Fruit fly (Drosophila melanogaster): ENCODE results near the gene TP53INP.
A peak's percentile ranks its signal among the peaks of the same experiment; 100 is the strongest.

The TP53INP gene

dm6 chr3L:4403180-4403769, 3.5 kb upstream of the TP53INP start, which contains the start of gene Syx17 (continued):
- peak; percentile 72; the same call in 1 of the 2 replicates for TF ChIP-seq CG2129 (GFP tag; IDR thresholded peaks at IDR 0.05; ENCODE audit: partially characterized antibody)
- peak; percentile 38 for TF ChIP-seq CG12744 (GFP tag; optimal IDR thresholded peaks at IDR 0.05)
- peak; percentile 42 for TF ChIP-seq sqz (GFP tag; optimal IDR thresholded peaks at IDR 0.05)
- TF ChIP-seq pita (GFP tag; optimal IDR thresholded peaks at IDR 0.05) = peak; percentile 61
- no peak for TF ChIP-seq CG10321 (GFP tag; IDR thresholded peaks at IDR 0.05)
- TF ChIP-seq Ets65A (GFP tag) = peak; percentile 96
- TF ChIP-seq ara (GFP tag; IDR thresholded peaks at IDR 0.05) = peak; percentile 6; the same call in 1 of the 2 replicates
- no peak for TF ChIP-seq esg (GFP tag; conservative IDR thresholded peaks at IDR 0.05)
- peak; percentile 83 for TF ChIP-seq CG9932 (GFP tag; IDR thresholded peaks at IDR 0.05)
- peak; percentile 38; the same call in 1 of the 2 replicates for TF ChIP-seq CG9215 (GFP tag; IDR thresholded peaks at IDR 0.05)
- TF ChIP-seq sim (GFP tag; IDR thresholded peaks at IDR 0.05) = no peak
- TF ChIP-seq row (GFP tag; IDR thresholded peaks at IDR 0.05) = peak; percentile 64
- peak; percentile 40; the same call in 2 of the 3 replicates for TF ChIP-seq Aef1 (GFP tag; IDR thresholded peaks at IDR 0.05)
- peak; percentile 31; the same call in 1 of the 2 replicates for TF ChIP-seq Xrp1 (GFP tag; IDR thresholded peaks at IDR 0.05)
- peak; percentile 68 for TF ChIP-seq gcm (GFP tag; optimal IDR thresholded peaks at IDR 0.05)
- peak; percentile 35 for TF ChIP-seq Ptx1 (GFP tag; IDR thresholded peaks at IDR 0.05)
- TF ChIP-seq hbn (GFP tag; IDR thresholded peaks at IDR 0.05; ENCODE audit: partially characterized antibody) = peak; percentile 84
- peak in 1 of 3 experiments; percentile 42 for TF ChIP-seq Stat92E (GFP tag; optimal IDR thresholded peaks at IDR 0.05)
- peak; percentile 62 for TF ChIP-seq CG14710 (tag; optimal IDR thresholded peaks at IDR 0.05)
- no peak for TF ChIP-seq fru (optimal IDR thresholded peaks at IDR 0.05)
- peak; percentile 60 for TF ChIP-seq bab2 (GFP tag; optimal IDR thresholded peaks at IDR 0.05)
- TF ChIP-seq CG9876 (GFP tag; optimal IDR thresholded peaks at IDR 0.05) = peak; percentile 30
- TF ChIP-seq ham (GFP tag; IDR thresholded peaks at IDR 0.05) = no peak
- TF ChIP-seq CG3726 (GFP tag; IDR thresholded peaks at IDR 0.05) = no peak
- peak; percentile 48; the same call in 1 of the 2 replicates for TF ChIP-seq ranshi (GFP tag; IDR thresholded peaks at IDR 0.05)
- peak; percentile 52 for TF ChIP-seq CG4424 (GFP tag; optimal IDR thresholded peaks at IDR 0.05)
- TF ChIP-seq Dek (tag; optimal IDR thresholded peaks at IDR 0.05) = peak; percentile 41
- TF ChIP-seq H2.0 (GFP tag; IDR thresholded peaks at IDR 0.05) = peak; percentile 45; the same call in 1 of the 2 replicates
- peak; percentile 63; the same call in 1 of the 2 replicates for TF ChIP-seq chm (GFP tag; IDR thresholded peaks at IDR 0.05)
- TF ChIP-seq ERR (GFP tag; optimal IDR thresholded peaks at IDR 0.05) = peak; percentile 40
- no peak for TF ChIP-seq kni (GFP tag; optimal IDR thresholded peaks at IDR 0.05)
- TF ChIP-seq CG13775 (GFP tag; optimal IDR thresholded peaks at IDR 0.05) = peak; percentile 38
- no peak for TF ChIP-seq pan (optimal IDR thresholded peaks at IDR 0.05)
- TF ChIP-seq pan (GFP tag; optimal IDR thresholded peaks at IDR 0.05 in 1 of 2, IDR thresholded peaks at IDR 0.05 in 1 of 2) = peak in 1 of 2 experiments; percentile 31
- peak; percentile 54 for TF ChIP-seq dmrt11E (tag; optimal IDR thresholded peaks at IDR 0.05)
- peak; percentile 34 for TF ChIP-seq CG10147 (GFP tag; optimal IDR thresholded peaks at IDR 0.05)
- peak; percentile 38 for TF ChIP-seq CG18764 (GFP tag; optimal IDR thresholded peaks at IDR 0.05)
- TF ChIP-seq CG4360 (GFP tag; IDR thresholded peaks at IDR 0.05) = peak; percentile 25; the same call in 1 of the 2 replicates
- TF ChIP-seq CG11456 (GFP tag; IDR thresholded peaks at IDR 0.05) = peak; percentile 63; the same call in 2 of the 3 replicates
- peak; percentile 48 for TF ChIP-seq Lhr (GFP tag; optimal IDR thresholded peaks at IDR 0.05)
- TF ChIP-seq CG13287 (GFP tag; IDR thresholded peaks at IDR 0.05; ENCODE audit: partially characterized antibody) = peak; percentile 91
- peak; percentile 97 for TF ChIP-seq Sry-δ (GFP tag; optimal IDR thresholded peaks at IDR 0.05)
- peak; percentile 25; the same call in 1 of the 2 replicates for TF ChIP-seq CG31224 (GFP tag; IDR thresholded peaks at IDR 0.05)
- TF ChIP-seq CG7928 (GFP tag; optimal IDR thresholded peaks at IDR 0.05) = peak; percentile 58
- peak; percentile 22 for TF ChIP-seq Spps (tag; optimal IDR thresholded peaks at IDR 0.05)
- 0 out of 2 replicates have a peak, but pooled peaks have one; percentile 11 for TF ChIP-seq sens-2 (GFP tag; IDR thresholded peaks at IDR 0.05)
- peak; percentile 91 for TF ChIP-seq CG15479 (GFP tag; optimal IDR thresholded peaks at IDR 0.05)
- TF ChIP-seq CG16779 (GFP tag; IDR thresholded peaks at IDR 0.05) = peak; percentile 60; the same call in 1 of the 2 replicates
- TF ChIP-seq MESR4 (GFP tag; optimal IDR thresholded peaks at IDR 0.05) = peak; percentile 86
- TF ChIP-seq H15 (GFP tag; IDR thresholded peaks at IDR 0.05) = no peak
